Worm (Caenorhabditis elegans) whole organism, L3 larva: ENCODE results near the gene F31D5.7.

Source experiments
- ceh-82 ChIP-seq: fragments of 150-350 bp; optimal IDR thresholded peaks from 2 replicates; lab custom pipeline; 2014; ENCODE audit warnings: missing biosample characterization, missing genetic modification characterization
- lin-15B ChIP-seq: fragments of 150-350 bp; optimal IDR thresholded peaks from 2 replicates; lab custom pipeline; 2014; ENCODE audit warnings: missing biosample characterization, missing genetic modification characterization
- pha-4 ChIP-seq: fragments of 150-350 bp; optimal IDR thresholded peaks from 2 replicates; lab custom pipeline; 2014; ENCODE audit warnings: missing biosample characterization, missing genetic modification reagents, missing genetic modification characterization

- TF ChIP-seq pha-4, result no peak
- TF ChIP-seq ceh-82 (tag; lab: Kevin White, UChicago), result no peak
- no peak for TF ChIP-seq lin-15B (tag; lab: Kevin White, UChicago)
Measured at ce11 chrII:4167833-4168232, 43.4 kb upstream of the F31D5.7 start.
